Worm (Caenorhabditis elegans) whole organism, late embryonic: ENCODE data around the gene T13F2.6.
"Not testable (repeated sequence)": the region's sequence is repeated elsewhere in the genome, so short reads cannot be mapped to it uniquely, and the experiment has no call there.

Experiments used
- C08G9.2 ChIP-seq: sonication (generic microtip); optimal IDR thresholded peaks from 2 replicates; lab custom pipeline; 2016; ENCODE audit warnings: mild to moderate bottlenecking, missing genetic modification characterization, moderate library complexity, missing compliant biosample characterization
- C38D4.7 ChIP-seq: fragments of 200-800 bp; sonication (Bioruptor generic); optimal IDR thresholded peaks from 2 replicates; lab custom pipeline; 2018; ENCODE audit warnings: mild to moderate bottlenecking, missing genetic modification characterization, moderate library complexity, missing compliant biosample characterization
- F13H6.1 ChIP-seq: sonication (generic microtip); optimal IDR thresholded peaks from 2 replicates; lab custom pipeline; 2016; ENCODE audit warnings: missing genetic modification characterization, missing compliant biosample characterization
- K09A11.1 ChIP-seq: sonication (generic microtip); optimal IDR thresholded peaks from 2 replicates; lab custom pipeline; 2017; ENCODE audit warnings: antibody characterized with exemption, mild to moderate bottlenecking, missing genetic modification characterization, missing compliant biosample characterization; ENCODE audit not compliant: insufficient read depth
- T23F11.4 ChIP-seq: fragments of 200-800 bp; sonication (Bioruptor generic); optimal IDR thresholded peaks from 2 replicates; lab custom pipeline; 2018; ENCODE audit warnings: mild to moderate bottlenecking, missing genetic modification characterization, missing compliant biosample characterization
- ahr-1 ChIP-seq: sonication (generic microtip); optimal IDR thresholded peaks from 2 replicates; lab custom pipeline; 2016; ENCODE audit warnings: missing genetic modification characterization, missing compliant biosample characterization
- ceh-18 ChIP-seq: sonication (generic microtip); optimal IDR thresholded peaks from 2 replicates; lab custom pipeline; 2016; ENCODE audit warnings: missing genetic modification characterization, missing compliant biosample characterization
- ceh-19 ChIP-seq: fragments of 200-800 bp; sonication (Bioruptor generic); optimal IDR thresholded peaks from 2 replicates; lab custom pipeline; 2018; ENCODE audit warnings: mild to moderate bottlenecking, missing genetic modification characterization, missing compliant biosample characterization
- ceh-24 ChIP-seq: sonication (generic microtip); optimal IDR thresholded peaks from 2 replicates; lab custom pipeline; 2016; ENCODE audit warnings: mild to moderate bottlenecking, missing genetic modification characterization, missing compliant biosample characterization
- ceh-30 ChIP-seq: fragments of 150-350 bp; optimal IDR thresholded peaks from 2 replicates; lab custom pipeline; 2014; ENCODE audit warnings: missing biosample characterization, missing genetic modification characterization
- ceh-31 ChIP-seq: sonication (generic microtip); optimal IDR thresholded peaks from 2 replicates; lab custom pipeline; 2016; ENCODE audit warnings: missing genetic modification characterization, missing compliant biosample characterization
- ceh-6 ChIP-seq: fragments of 200-800 bp; sonication (Bioruptor generic); optimal IDR thresholded peaks from 2 replicates; lab custom pipeline; 2018; ENCODE audit warnings: mild to moderate bottlenecking, missing genetic modification characterization, missing compliant biosample characterization
- dmd-4 ChIP-seq: sonication (generic microtip); optimal IDR thresholded peaks from 2 replicates; lab custom pipeline; 2016; ENCODE audit warnings: borderline replicate concordance, missing genetic modification characterization, missing compliant biosample characterization
- dve-1 ChIP-seq: sonication (generic microtip); optimal IDR thresholded peaks from 2 replicates; lab custom pipeline; 2017; ENCODE audit warnings: antibody characterized with exemption, mild to moderate bottlenecking, missing genetic modification characterization, missing compliant biosample characterization
- elt-2 ChIP-seq: sonication (generic microtip); optimal IDR thresholded peaks from 2 replicates; lab custom pipeline; 2016; ENCODE audit warnings: missing genetic modification reagents, missing genetic modification characterization, missing compliant biosample characterization
- elt-4 ChIP-seq: sonication (generic microtip); optimal IDR thresholded peaks from 2 replicates; lab custom pipeline; 2016; ENCODE audit warnings: missing genetic modification characterization, missing compliant biosample characterization
- eyg-1 ChIP-seq: sonication (generic microtip); optimal IDR thresholded peaks from 2 replicates; lab custom pipeline; 2016; ENCODE audit warnings: missing genotype, missing genetic modification characterization, missing compliant biosample characterization
- fkh-6 ChIP-seq: sonication (generic microtip); optimal IDR thresholded peaks from 2 replicates; lab custom pipeline; 2016; ENCODE audit warnings: missing genetic modification characterization, missing compliant biosample characterization
- gmeb-2 ChIP-seq: sonication (generic microtip); optimal IDR thresholded peaks from 2 replicates; lab custom pipeline; 2016; ENCODE audit warnings: missing genetic modification characterization, inconsistent platforms, missing compliant biosample characterization
- hlh-13 ChIP-seq: fragments of 200-800 bp; sonication (Bioruptor generic); optimal IDR thresholded peaks from 2 replicates; lab custom pipeline; 2018; ENCODE audit warnings: mild to moderate bottlenecking, missing genetic modification characterization, missing compliant biosample characterization
- hlh-8 ChIP-seq: sonication (generic microtip); optimal IDR thresholded peaks from 2 replicates; lab custom pipeline; 2016; ENCODE audit warnings: missing genotype, missing genetic modification characterization, missing compliant biosample characterization
- nhr-11 ChIP-seq: fragments of 150-350 bp; optimal IDR thresholded peaks from 2 replicates; lab custom pipeline; 2014; ENCODE audit warnings: missing biosample characterization, missing genetic modification characterization
- npax-4 ChIP-seq: sonication (generic microtip); optimal IDR thresholded peaks from 2 replicates; lab custom pipeline; 2016; ENCODE audit warnings: missing genetic modification characterization, missing compliant biosample characterization
- odd-2 ChIP-seq: sonication (generic microtip); optimal IDR thresholded peaks from 2 replicates; lab custom pipeline; 2017; ENCODE audit warnings: antibody characterized with exemption, mild to moderate bottlenecking, missing genetic modification characterization, missing compliant biosample characterization
- pat-9 ChIP-seq: fragments of 200-800 bp; sonication (Bioruptor generic); optimal IDR thresholded peaks from 2 replicates; lab custom pipeline; 2018; ENCODE audit warnings: mild to moderate bottlenecking, missing genetic modification characterization, moderate library complexity, missing compliant biosample characterization
- pha-2 ChIP-seq: sonication (generic microtip); optimal IDR thresholded peaks from 2 replicates; lab custom pipeline; 2017; ENCODE audit warnings: mild to moderate bottlenecking, missing genetic modification characterization, missing compliant biosample characterization
- pqm-1 ChIP-seq: sonication (generic microtip); optimal IDR thresholded peaks from 2 replicates; lab custom pipeline; 2016; ENCODE audit warnings: missing genetic modification characterization, missing compliant biosample characterization
- pros-1 ChIP-seq: fragments of 150-350 bp; optimal IDR thresholded peaks from 2 replicates; lab custom pipeline; 2014; ENCODE audit warnings: missing biosample characterization, missing genetic modification reagents, missing genetic modification characterization
- rnt-1 ChIP-seq: sonication (generic microtip); optimal IDR thresholded peaks from 2 replicates; lab custom pipeline; 2016; ENCODE audit warnings: missing genetic modification characterization, missing compliant biosample characterization
- sdc-2 ChIP-seq: sonication (generic microtip); optimal IDR thresholded peaks from 2 replicates; lab custom pipeline; 2016; ENCODE audit warnings: missing genotype, missing genetic modification characterization, missing compliant biosample characterization
- sox-2 ChIP-seq: fragments of 200-800 bp; sonication (Bioruptor generic); IDR thresholded peaks from 2 replicates; pipeline ENCODE4 v1.3.6; 2022; ENCODE audit warnings: missing genetic modification reagents, missing genetic modification characterization, missing compliant biosample characterization
- syd-9 ChIP-seq: sonication (generic microtip); optimal IDR thresholded peaks from 2 replicates; lab custom pipeline; 2016; ENCODE audit warnings: mild to moderate bottlenecking, missing genetic modification characterization, moderate library complexity, missing compliant biosample characterization
- tbx-2 ChIP-seq: sonication (generic microtip); optimal IDR thresholded peaks from 2 replicates; lab custom pipeline; 2016; ENCODE audit warnings: missing genetic modification characterization, missing compliant biosample characterization
- unc-3 ChIP-seq, 2 experiments: fragments of 200-800 bp in 1 of 2; sonication (Bioruptor generic) in 1 of 2; sonication (generic microtip) in 1 of 2; conservative IDR thresholded peaks in 1 of 2; optimal IDR thresholded peaks in 1 of 2; 2 replicates each; pipeline versions ENCODE4 v1.3.6 to Lab custom; 2016 to 2022; ENCODE audit warnings: missing compliant biosample characterization in 2 of 2, missing genetic modification characterization in 2 of 2, missing genetic modification reagents in 1 of 2
- unc-42 ChIP-seq: sonication (generic microtip); optimal IDR thresholded peaks from 2 replicates; lab custom pipeline; 2016; ENCODE audit warnings: missing genotype, missing genetic modification characterization, missing compliant biosample characterization
- zip-5 ChIP-seq: sonication (generic microtip); optimal IDR thresholded peaks from 2 replicates; lab custom pipeline; 2016; ENCODE audit warnings: missing genetic modification characterization, missing compliant biosample characterization
- ztf-16 ChIP-seq: sonication (generic microtip); optimal IDR thresholded peaks from 2 replicates; lab custom pipeline; 2017; ENCODE audit warnings: missing genetic modification characterization, missing compliant biosample characterization

T13F2.6 gene

ce11 chrIV:9737204-9737790, 40.8 kb upstream of the T13F2.6 start, which contains the start of gene cka-1:
Gene cka-1, minus strand, starts transcription at chrIV:9737621.
- TF ChIP-seq tbx-2 (no peak), elt-2 (tag; lab: Kevin White, UChicago) (peak; percentile 31)

- no peak for TF ChIP-seq T23F11.4 (GFP tag; lab: Kevin White, UChicago)
- no peak for TF ChIP-seq tbx-2
- no peak for TF ChIP-seq fkh-6 (tag; lab: Kevin White, UChicago)
- TF ChIP-seq, all 69 proteins: peak for 0
These were observed 39.9 kb upstream of the T13F2.6 start, which contains the start of gene C28D4.10 for ce11 chrIV:9738194-9738593. Gene C28D4.10, plus strand, starts transcription at chrIV:9738494.

- TF ChIP-seq unc-42 (tag; lab: Kevin White, UChicago) (no peak), gmeb-2 (tag; lab: Kevin White, UChicago) (no peak), pros-1 (tag; lab: Kevin White, UChicago) (no peak), ceh-30 (tag; lab: Kevin White, UChicago) (no peak), hlh-8 (no peak), ahr-1 (no peak)
These were observed 39.1 kb upstream of the T13F2.6 start for ce11 chrIV:9739001-9739400.

DNA sequence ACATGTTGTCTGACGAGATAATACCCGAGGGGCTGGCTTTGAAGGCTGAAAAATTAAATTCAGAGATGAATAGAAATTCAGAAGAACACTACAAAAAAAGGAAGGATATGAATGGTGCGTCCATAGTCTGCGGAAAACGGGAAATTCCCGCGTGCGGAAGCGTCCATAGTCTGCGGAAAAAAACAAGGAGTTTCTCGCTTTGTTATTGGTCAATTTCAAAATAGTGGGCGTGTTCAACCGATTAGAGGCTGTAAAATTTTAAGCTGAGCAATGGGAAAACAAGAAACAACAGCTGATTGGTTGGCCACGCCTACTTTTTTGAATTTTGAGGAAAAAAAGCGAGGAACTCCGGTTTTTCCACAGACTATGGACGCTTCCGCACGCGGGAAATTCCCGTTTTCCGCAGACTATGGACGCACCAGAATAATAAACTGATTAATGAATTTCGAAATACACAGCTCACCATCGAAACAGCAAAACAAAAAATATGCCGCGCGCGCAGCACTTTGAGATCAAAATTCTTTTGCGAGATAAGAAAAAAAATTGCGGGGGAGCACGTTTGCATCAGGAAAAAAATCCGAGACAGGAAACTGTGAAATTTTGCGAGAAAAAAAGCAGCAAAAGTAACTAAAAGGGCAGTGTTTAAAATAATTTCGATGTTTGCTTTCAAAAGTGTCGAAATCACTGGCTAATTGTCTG, 37.1 kb upstream of the T13F2.6 start, which contains the start of gene gln-6:
gln-6 (minus strand) TSS at position 51 of the 699 bp plus-strand sequence.
- not testable (repeated sequence) for TF ChIP-seq C38D4.7 (GFP tag; lab: Kevin White, UChicago); unc-42 (tag; lab: Kevin White, UChicago); rnt-1 (tag; lab: Kevin White, UChicago)

DNA sequence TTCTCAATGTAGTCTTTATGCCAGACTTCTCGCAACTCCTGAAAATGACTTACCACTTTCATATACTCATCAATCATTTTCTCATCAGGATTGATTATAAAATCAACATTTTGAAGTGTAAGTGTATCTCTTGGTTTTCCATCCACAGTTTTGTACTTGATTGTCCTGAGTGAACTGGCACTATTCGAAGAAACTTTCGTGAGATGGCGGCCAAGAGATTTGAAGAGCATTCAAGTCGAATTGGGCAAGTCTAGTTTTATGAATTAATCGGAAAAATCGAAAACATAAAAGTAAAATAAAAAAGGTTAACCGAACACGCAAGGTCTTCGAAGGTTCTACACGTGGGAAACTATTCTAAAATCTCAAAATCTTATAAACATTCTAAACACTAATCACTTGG, 35.2 kb upstream of the T13F2.6 start, which contains the start of gene C28D4.7:
C28D4.7 (minus strand) TSS at position 265 of the 400 bp plus-strand sequence.
- no peak for TF ChIP-seq npax-4 (tag; lab: Kevin White, UChicago)
- no peak for TF ChIP-seq odd-2
- TF ChIP-seq ceh-18 (tag; lab: Kevin White, UChicago): no peak
- no peak for TF ChIP-seq sox-2 (GFP tag; lab: Robert Waterston, UW)
- TF ChIP-seq nhr-11 (tag; lab: Kevin White, UChicago): no peak
- no peak for TF ChIP-seq pha-2
- TF ChIP-seq dve-1 (tag; lab: Kevin White, UChicago): no peak
- no peak for TF ChIP-seq pat-9 (tag; lab: Kevin White, UChicago)
- no peak for TF ChIP-seq K09A11.1
- TF ChIP-seq sdc-2 (tag; lab: Kevin White, UChicago): no peak
- TF ChIP-seq ahr-1: no peak
- TF ChIP-seq ceh-31 (tag; lab: Kevin White, UChicago): no peak
- no peak for TF ChIP-seq ceh-6 (GFP tag; lab: Kevin White, UChicago)
- no peak for TF ChIP-seq ztf-16 (tag; lab: Kevin White, UChicago)
- TF ChIP-seq hlh-13: no peak
- TF ChIP-seq ceh-19 (GFP tag; lab: Kevin White, UChicago): no peak
- no peak for TF ChIP-seq ceh-30 (tag; lab: Kevin White, UChicago)
- no peak for TF ChIP-seq dmd-4 (tag; lab: Kevin White, UChicago)
- TF ChIP-seq rnt-1 (tag; lab: Kevin White, UChicago): no peak
- TF ChIP-seq, all 69 proteins: peak for 0

DNA sequence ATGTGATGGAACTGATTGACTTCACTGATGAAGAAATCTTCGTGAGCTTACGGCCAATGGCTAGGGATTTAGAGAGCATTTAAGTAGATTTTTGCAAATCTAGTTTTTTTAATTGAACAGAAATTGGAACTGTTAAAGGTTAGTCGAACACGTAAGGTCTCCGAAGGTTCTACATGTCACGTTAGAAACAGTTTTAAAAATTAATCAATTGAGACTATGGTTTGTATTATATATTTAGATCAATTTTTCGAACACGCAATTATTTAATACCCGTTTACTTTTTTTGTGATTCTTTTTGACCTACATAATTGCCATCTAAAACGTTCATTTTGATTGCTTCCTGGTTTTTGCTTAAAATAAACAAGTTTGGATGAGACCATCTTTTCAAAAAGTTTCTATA, 33.2 kb upstream of the T13F2.6 start, which contains the start of gene C28D4.4:
C28D4.4 (minus strand) TSS at position 101 of the 400 bp plus-strand sequence.
- no peak for TF ChIP-seq dmd-4 (tag; lab: Kevin White, UChicago)
- no peak for TF ChIP-seq pqm-1 (tag; lab: Kevin White, UChicago)
- TF ChIP-seq pha-2: no peak
- no peak for TF ChIP-seq C08G9.2
- TF ChIP-seq eyg-1 (tag; lab: Kevin White, UChicago): no peak
- no peak for TF ChIP-seq ceh-30 (tag; lab: Kevin White, UChicago)
- TF ChIP-seq F13H6.1 (tag; lab: Kevin White, UChicago): no peak
- TF ChIP-seq ceh-24 (tag; lab: Kevin White, UChicago): no peak
- no peak for TF ChIP-seq syd-9
- TF ChIP-seq unc-3 (GFP tag; conservative IDR thresholded peaks at IDR 0.05; lab: Robert Waterston, UW): no peak
- no peak for TF ChIP-seq unc-3 (tag; optimal IDR thresholded peaks at IDR 0.05; lab: Kevin White, UChicago)
- TF ChIP-seq pat-9 (tag; lab: Kevin White, UChicago): no peak
- TF ChIP-seq zip-5 (tag; lab: Kevin White, UChicago): no peak
- no peak for TF ChIP-seq C38D4.7 (GFP tag; lab: Kevin White, UChicago)
- no peak for TF ChIP-seq elt-4 (tag; lab: Kevin White, UChicago)
